Worm (Caenorhabditis elegans) whole organism, young adult: ENCODE results near the gene B0334.20.

Source experiments
- B0019.2 ChIP-seq: fragments of 200-800 bp; sonication (Bioruptor generic); conservative IDR thresholded peaks from 2 replicates; pipeline ENCODE4 v1.3.6; 2022; ENCODE audit warnings: missing genetic modification reagents, missing genetic modification characterization, missing compliant biosample characterization
- D2030.7 ChIP-seq: fragments of 200-800 bp; sonication (Bioruptor generic); IDR thresholded peaks from 2 replicates; pipeline ENCODE4 v1.3.6; 2022; ENCODE audit warnings: missing genetic modification reagents, missing genetic modification characterization, missing compliant biosample characterization
- F10E7.11 ChIP-seq: sonication (generic microtip); optimal IDR thresholded peaks from 2 replicates; lab custom pipeline; 2017; ENCODE audit warnings: mild to moderate bottlenecking, missing genetic modification characterization, moderate library complexity, missing compliant biosample characterization
- F22D6.2 ChIP-seq: sonication (generic microtip); optimal IDR thresholded peaks from 2 replicates; lab custom pipeline; 2016; ENCODE audit warnings: mild to moderate bottlenecking, missing genetic modification characterization, missing compliant biosample characterization
- F23B12.7 ChIP-seq: sonication (generic microtip); optimal IDR thresholded peaks from 2 replicates; lab custom pipeline; 2017; ENCODE audit warnings: missing genetic modification characterization, mild to moderate bottlenecking, missing compliant biosample characterization, antibody characterized with exemption, moderate library complexity; ENCODE audit not compliant: insufficient read depth
- F33H1.4 ChIP-seq: fragments of 200-800 bp; sonication (Bioruptor generic); IDR thresholded peaks from 2 replicates; pipeline ENCODE4 v1.3.6; 2022; ENCODE audit warnings: missing genetic modification reagents, missing genetic modification characterization, missing compliant biosample characterization
- F37B4.10 ChIP-seq: fragments of 200-800 bp; sonication (Bioruptor generic); IDR thresholded peaks from 2 replicates; pipeline ENCODE4 v1.3.6; 2022; ENCODE audit warnings: missing genetic modification characterization, missing compliant biosample characterization
- F49E8.2 ChIP-seq: sonication (generic microtip); optimal IDR thresholded peaks from 3 replicates; lab custom pipeline; 2017; ENCODE audit warnings: missing genetic modification characterization, mild to moderate bottlenecking, missing compliant biosample characterization, antibody characterized with exemption, moderate library complexity; ENCODE audit not compliant: insufficient read depth
- F57C9.4 ChIP-seq: sonication (generic microtip); optimal IDR thresholded peaks from 2 replicates; lab custom pipeline; 2017; ENCODE audit warnings: mild to moderate bottlenecking, missing genetic modification characterization, missing compliant biosample characterization
- K11D2.4 ChIP-seq: fragments of 200-800 bp; sonication (Bioruptor generic); IDR thresholded peaks from 2 replicates; pipeline ENCODE4 v1.3.6; 2022; ENCODE audit warnings: missing genetic modification reagents, missing genetic modification characterization, missing compliant biosample characterization
- K12H6.12 ChIP-seq: fragments of 200-800 bp; sonication (Bioruptor generic); optimal IDR thresholded peaks from 2 replicates; lab custom pipeline; 2018; ENCODE audit warnings: mild to moderate bottlenecking, missing genetic modification characterization, missing compliant biosample characterization
- T26A5.8 ChIP-seq: sonication (generic microtip); optimal IDR thresholded peaks from 2 replicates; lab custom pipeline; 2016; ENCODE audit warnings: missing genetic modification characterization, missing compliant biosample characterization
- ama-1 ChIP-seq, 3 experiments: fragments of 150-350 bp in 1 of 3; sonication (generic microtip) in 2 of 3; optimal IDR thresholded peaks; 2 replicates each; lab custom pipeline; 2014 to 2018; ENCODE audit warnings: missing biosample characterization in 2 of 3, missing genetic modification characterization in 2 of 3, missing genetic modification reagents in 2 of 3
- aptf-2 ChIP-seq: fragments of 200-800 bp; sonication (Bioruptor generic); conservative IDR thresholded peaks from 2 replicates; pipeline ENCODE4 v1.3.6; 2022; ENCODE audit warnings: missing genetic modification reagents, missing genetic modification characterization, missing compliant biosample characterization
- athp-1 ChIP-seq: sonication (generic microtip); optimal IDR thresholded peaks from 2 replicates; lab custom pipeline; 2017; ENCODE audit warnings: mild to moderate bottlenecking, missing genetic modification characterization, missing compliant biosample characterization
- attf-5 ChIP-seq: fragments of 200-800 bp; sonication (Bioruptor generic); optimal IDR thresholded peaks from 2 replicates; lab custom pipeline; 2018; ENCODE audit warnings: mild to moderate bottlenecking, missing genetic modification characterization, missing compliant biosample characterization
- bed-2 ChIP-seq: fragments of 200-800 bp; sonication (Bioruptor generic); IDR thresholded peaks from 2 replicates; pipeline ENCODE4 v1.3.6; 2022; ENCODE audit warnings: missing genetic modification reagents, missing genetic modification characterization, missing compliant biosample characterization
- ccch-3 ChIP-seq: fragments of 200-800 bp; sonication (Bioruptor generic); optimal IDR thresholded peaks from 2 replicates; lab custom pipeline; 2018; ENCODE audit warnings: mild to moderate bottlenecking, missing genetic modification characterization, missing compliant biosample characterization
- cebp-1 ChIP-seq, 2 experiments: fragments of 200-800 bp in 1 of 2; sonication (Bioruptor generic) in 1 of 2; sonication (generic microtip) in 1 of 2; IDR thresholded peaks in 1 of 2; optimal IDR thresholded peaks in 1 of 2; 2 replicates each; pipeline versions ENCODE4 v1.3.6 to Lab custom; 2017 to 2022; ENCODE audit warnings: missing compliant biosample characterization in 2 of 2, missing genetic modification characterization in 2 of 2, mild to moderate bottlenecking in 1 of 2, missing genetic modification reagents in 1 of 2, moderate library complexity in 1 of 2
- cebp-2 ChIP-seq: fragments of 200-800 bp; sonication (Bioruptor generic); IDR thresholded peaks from 2 replicates; pipeline ENCODE4 v1.3.6; 2022; ENCODE audit warnings: missing genetic modification characterization, missing compliant biosample characterization
- ceh-27 ChIP-seq: fragments of 200-800 bp; sonication (Bioruptor generic); optimal IDR thresholded peaks from 2 replicates; lab custom pipeline; 2018; ENCODE audit warnings: mild to moderate bottlenecking, missing genetic modification characterization, moderate library complexity, missing compliant biosample characterization
- ceh-79 ChIP-seq: sonication (generic microtip); optimal IDR thresholded peaks from 2 replicates; lab custom pipeline; 2017; ENCODE audit warnings: mild to moderate bottlenecking, missing genetic modification characterization, missing compliant biosample characterization
- ceh-91 ChIP-seq: fragments of 200-800 bp; sonication (Bioruptor generic); IDR thresholded peaks from 2 replicates; pipeline ENCODE4 v1.3.6; 2022; ENCODE audit warnings: missing genetic modification reagents, missing genetic modification characterization, missing compliant biosample characterization
- chd-7 ChIP-seq: sonication (generic microtip); optimal IDR thresholded peaks from 2 replicates; lab custom pipeline; 2016; ENCODE audit warnings: mild to moderate bottlenecking, missing genetic modification characterization, moderate library complexity, missing compliant biosample characterization
- die-1 ChIP-seq: sonication (generic microtip); optimal IDR thresholded peaks from 2 replicates; lab custom pipeline; 2016; ENCODE audit warnings: missing genotype, mild to moderate bottlenecking, missing genetic modification characterization, missing compliant biosample characterization
- dox-1 ChIP-seq: fragments of 200-800 bp; sonication (Bioruptor generic); IDR thresholded peaks from 2 replicates; pipeline ENCODE4 v1.3.6; 2022; ENCODE audit warnings: missing genetic modification reagents, missing genetic modification characterization, missing compliant biosample characterization
- dpff-1 ChIP-seq: sonication (generic microtip); optimal IDR thresholded peaks from 2 replicates; lab custom pipeline; 2017; ENCODE audit warnings: mild to moderate bottlenecking, missing genetic modification characterization, missing compliant biosample characterization
- efl-1 ChIP-seq: fragments of 150-350 bp; optimal IDR thresholded peaks from 2 replicates; lab custom pipeline; 2014; ENCODE audit warnings: missing biosample characterization, missing genetic modification reagents, missing genetic modification characterization
- egl-18 ChIP-seq: fragments of 200-800 bp; sonication (Bioruptor generic); IDR thresholded peaks from 2 replicates; pipeline ENCODE4 v1.3.6; 2022; ENCODE audit warnings: missing genetic modification reagents, missing genetic modification characterization, missing compliant biosample characterization
- egl-44 ChIP-seq: fragments of 200-800 bp; sonication (Bioruptor generic); IDR thresholded peaks from 2 replicates; pipeline ENCODE4 v1.3.6; 2022; ENCODE audit warnings: missing genetic modification reagents, missing genetic modification characterization, missing compliant biosample characterization
- hlh-12 ChIP-seq: sonication (generic microtip); optimal IDR thresholded peaks from 2 replicates; lab custom pipeline; 2016; ENCODE audit warnings: missing genetic modification characterization, missing compliant biosample characterization
- hsf-1 ChIP-seq: fragments of 200-800 bp; sonication (Bioruptor generic); IDR thresholded peaks from 2 replicates; pipeline ENCODE4 v1.3.6; 2022; ENCODE audit warnings: missing genetic modification reagents, missing genetic modification characterization, missing compliant biosample characterization
- lin-35 ChIP-seq, 3 experiments: fragments of 150-350 bp in 2 of 3; sonication (generic microtip) in 1 of 3; optimal IDR thresholded peaks; 2 replicates each; lab custom pipeline; 2014 to 2018; ENCODE audit warnings: missing biosample characterization in 3 of 3, missing genetic modification characterization in 3 of 3, missing genetic modification reagents in 3 of 3
- lin-40 ChIP-seq: sonication (generic microtip); optimal IDR thresholded peaks from 2 replicates; lab custom pipeline; 2016; ENCODE audit warnings: missing genetic modification characterization, mild to moderate bottlenecking, missing compliant biosample characterization, missing genotype, missing genetic modification reagents
- lin-54 ChIP-seq: fragments of 200-800 bp; sonication (Bioruptor generic); optimal IDR thresholded peaks from 2 replicates; lab custom pipeline; 2018; ENCODE audit warnings: mild to moderate bottlenecking, missing genetic modification characterization, missing compliant biosample characterization
- lir-1 ChIP-seq: fragments of 200-800 bp; sonication (Bioruptor generic); conservative IDR thresholded peaks from 2 replicates; pipeline ENCODE4 v1.3.6; 2022; ENCODE audit warnings: missing genetic modification reagents, missing genetic modification characterization, missing compliant biosample characterization
- madf-10 ChIP-seq: sonication (generic microtip); optimal IDR thresholded peaks from 2 replicates; lab custom pipeline; 2016; ENCODE audit warnings: mild to moderate bottlenecking, missing genetic modification characterization, missing compliant biosample characterization
- madf-8 ChIP-seq: fragments of 200-800 bp; sonication (Bioruptor generic); conservative IDR thresholded peaks from 2 replicates; pipeline ENCODE4 v1.3.6; 2022; ENCODE audit warnings: missing genetic modification reagents, missing genetic modification characterization, missing compliant biosample characterization
- nhr-179 ChIP-seq: sonication (generic microtip); optimal IDR thresholded peaks from 2 replicates; lab custom pipeline; 2016; ENCODE audit warnings: mild to moderate bottlenecking, missing genetic modification characterization, missing compliant biosample characterization
- nhr-27 ChIP-seq: fragments of 200-800 bp; sonication (Bioruptor generic); optimal IDR thresholded peaks from 2 replicates; lab custom pipeline; 2018; ENCODE audit warnings: mild to moderate bottlenecking, missing genetic modification characterization, moderate library complexity, missing compliant biosample characterization
- pha-4 ChIP-seq: fragments of 150-350 bp; sonication (generic microtip); optimal IDR thresholded peaks from 2 replicates; lab custom pipeline; 2014; ENCODE audit warnings: missing biosample characterization, missing genetic modification reagents, missing genetic modification characterization
- rec-8 ChIP-seq, 2 experiments: sonication (generic microtip); optimal IDR thresholded peaks; 2 replicates each; lab custom pipeline; 2016; ENCODE audit warnings: mild to moderate bottlenecking in 2 of 2, missing genetic modification characterization in 2 of 2, missing genetic modification reagents in 2 of 2, missing genotype in 2 of 2, missing biosample characterization in 1 of 2, missing compliant biosample characterization in 1 of 2, moderate library complexity in 1 of 2
- repo-1 ChIP-seq: sonication (generic microtip); optimal IDR thresholded peaks from 2 replicates; lab custom pipeline; 2017; ENCODE audit warnings: mild to moderate bottlenecking, missing genetic modification characterization, missing compliant biosample characterization
- sea-2 ChIP-seq: fragments of 200-800 bp; sonication (Bioruptor generic); IDR thresholded peaks from 2 replicates; pipeline ENCODE4 v1.3.6; 2022; ENCODE audit warnings: missing genetic modification characterization, missing compliant biosample characterization
- somi-1 ChIP-seq: fragments of 200-800 bp; sonication (Bioruptor generic); optimal IDR thresholded peaks from 2 replicates; lab custom pipeline; 2018; ENCODE audit warnings: mild to moderate bottlenecking, missing genetic modification characterization, missing compliant biosample characterization
- zfh-2 ChIP-seq: fragments of 200-800 bp; sonication (Bioruptor generic); conservative IDR thresholded peaks from 2 replicates; pipeline ENCODE4 v1.3.6; 2022; ENCODE audit warnings: missing genetic modification reagents, missing genetic modification characterization, missing compliant biosample characterization

Gene B0334.20

DNA sequence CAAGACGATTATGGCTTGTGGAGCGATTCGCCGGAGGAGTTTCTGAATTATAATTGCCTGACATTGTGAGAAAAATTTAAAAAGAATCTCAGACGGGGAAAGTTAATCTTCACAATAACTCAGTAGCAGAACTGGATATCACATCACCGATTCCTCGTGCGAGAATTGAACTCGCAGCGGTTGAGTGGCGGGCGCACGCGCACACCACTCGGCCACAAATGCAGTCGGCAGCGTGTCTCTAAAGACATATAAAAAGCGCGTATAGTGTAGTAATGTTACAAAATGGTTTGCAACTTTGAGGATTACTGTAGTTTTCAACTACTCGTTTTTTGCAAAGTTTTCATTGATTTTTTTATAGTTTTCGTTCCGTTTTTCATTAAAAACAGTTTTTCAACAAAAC is 15.7 kb downstream of the B0334.20 start (continued):
- TF ChIP-seq nhr-27 (tag; lab: Kevin White, UChicago) (peak; percentile 97), F10E7.11 (tag; lab: Kevin White, UChicago) (peak; percentile 92), K12H6.12 (tag; lab: Kevin White, UChicago) (peak; percentile 77), dpff-1 (tag; lab: Kevin White, UChicago) (peak; percentile 52), madf-8 (peak; percentile 49), B0019.2 (GFP tag; lab: Robert Waterston, UW) (peak; percentile 72), F23B12.7 (tag; lab: Kevin White, UChicago) (peak; percentile 89), efl-1 (peak; percentile 25), cebp-1 (GFP tag; IDR thresholded peaks at IDR 0.05; lab: Robert Waterston, UW) (peak; percentile 56; the same call in 1 of the 2 replicates), cebp-1 (tag; optimal IDR thresholded peaks at IDR 0.05; lab: Kevin White, UChicago) (no peak), zfh-2 (peak; percentile 83), egl-44 (GFP tag; lab: Robert Waterston, UW) (peak; percentile 97), lin-35 (GFP tag; optimal IDR thresholded peaks at IDR 0.05; lab: Kevin White, UChicago) (peak in 1 of 3 experiments; percentile 78), die-1 (tag; lab: Kevin White, UChicago) (peak; percentile 98), ama-1 (optimal IDR thresholded peaks at IDR 0.05; lab: Kevin White, UChicago) (no peak), ama-1 (GFP tag; optimal IDR thresholded peaks at IDR 0.05; lab: Kevin White, UChicago) (peak; percentile 92 to 93), repo-1 (tag; lab: Kevin White, UChicago) (peak; percentile 87), ceh-79 (tag; lab: Kevin White, UChicago) (peak; percentile 91), nhr-179 (tag; lab: Kevin White, UChicago) (peak; percentile 75), K11D2.4 (GFP tag; lab: Robert Waterston, UW) (peak; percentile 72), D2030.7 (GFP tag; lab: Robert Waterston, UW) (peak; percentile 90), aptf-2 (GFP tag; lab: Robert Waterston, UW) (0 out of 2 replicates have a peak, but pooled peaks have one; percentile 58), ceh-27 (GFP tag; lab: Kevin White, UChicago) (peak; percentile 94), hlh-12 (tag; lab: Kevin White, UChicago) (peak; percentile 85), F33H1.4 (GFP tag; lab: Robert Waterston, UW) (peak; percentile 63), F49E8.2 (tag; lab: Kevin White, UChicago) (peak; percentile 24), F57C9.4 (tag; lab: Kevin White, UChicago) (peak; percentile 72), sea-2 (GFP tag; lab: Robert Waterston, UW) (peak; percentile 86), cebp-2 (GFP tag; lab: Robert Waterston, UW) (peak; percentile 97), F22D6.2 (peak; percentile 63), chd-7 (tag; lab: Kevin White, UChicago) (peak; percentile 93), pha-4 (tag; lab: Kevin White, UChicago) (no peak), ccch-3 (GFP tag; lab: Kevin White, UChicago) (peak; percentile 67), T26A5.8 (tag; lab: Kevin White, UChicago) (peak; percentile 94), madf-10 (tag; lab: Kevin White, UChicago) (peak; percentile 87), dox-1 (GFP tag; lab: Robert Waterston, UW) (peak; percentile 94), athp-1 (peak; percentile 91), bed-2 (GFP tag; lab: Robert Waterston, UW) (no peak), F37B4.10 (GFP tag; lab: Robert Waterston, UW) (0 out of 2 replicates have a peak, but pooled peaks have one; percentile 76), egl-18 (GFP tag; lab: Robert Waterston, UW) (peak; percentile 85), hsf-1 (GFP tag; lab: Robert Waterston, UW) (peak; percentile 64; the same call in 1 of the 2 replicates), attf-5 (GFP tag; lab: Kevin White, UChicago) (peak; percentile 91), rec-8 (tag; optimal IDR thresholded peaks at IDR 0.05; lab: Kevin White, UChicago) (peak; percentile 92 to 98), lin-40 (tag; lab: Kevin White, UChicago) (peak; percentile 66), lir-1 (GFP tag; lab: Robert Waterston, UW) (peak; percentile 84), ceh-91 (GFP tag; lab: Robert Waterston, UW) (peak; percentile 58; the same call in 1 of the 2 replicates), somi-1 (GFP tag; lab: Kevin White, UChicago) (peak; percentile 88), lin-54 (GFP tag; lab: Kevin White, UChicago) (peak; percentile 81)
- TF ChIP-seq, all 124 proteins: peak for 118
